Worm (Caenorhabditis elegans) whole organism, midembryonic: ENCODE measurements around the gene srh-297.
"Not testable (repeated sequence)": the region's sequence is repeated elsewhere in the genome, so short reads cannot be mapped to it uniquely, and the experiment has no call there.

Experiments used
- T22C8.4 ChIP-seq: fragments of 200-800 bp; sonication (Bioruptor generic); IDR thresholded peaks from 2 replicates; pipeline ENCODE4 v1.3.6; 2022; ENCODE audit warnings: missing genetic modification characterization, missing compliant biosample characterization
- cog-1 ChIP-seq: sonication (generic microtip); optimal IDR thresholded peaks from 2 replicates; lab custom pipeline; 2016; ENCODE audit warnings: missing genetic modification characterization, missing compliant biosample characterization
- flt-1 ChIP-seq: fragments of 200-800 bp; sonication (Bioruptor generic); IDR thresholded peaks from 2 replicates; pipeline ENCODE4 v1.3.6; 2022; ENCODE audit warnings: missing genetic modification characterization, missing compliant biosample characterization
- klf-2 ChIP-seq: fragments of 200-800 bp; sonication (Bioruptor generic); conservative IDR thresholded peaks from 2 replicates; pipeline ENCODE4 v1.3.6; 2022; ENCODE audit warnings: missing genetic modification reagents, missing genetic modification characterization, missing compliant biosample characterization
- med-1 ChIP-seq: sonication (generic microtip); optimal IDR thresholded peaks from 2 replicates; lab custom pipeline; 2017; ENCODE audit warnings: missing genetic modification characterization, mild to moderate bottlenecking, missing compliant biosample characterization, antibody characterized with exemption, missing genetic modification reagents; ENCODE audit not compliant: insufficient read depth
- ref-1 ChIP-seq: fragments of 200-800 bp; sonication (Bioruptor generic); conservative IDR thresholded peaks from 2 replicates; pipeline ENCODE4 v1.3.6; 2022; ENCODE audit warnings: missing genetic modification reagents, missing genetic modification characterization, missing compliant biosample characterization
- tab-1 ChIP-seq: fragments of 200-800 bp; sonication (Bioruptor generic); IDR thresholded peaks from 2 replicates; pipeline ENCODE4 v1.3.6; 2022; ENCODE audit warnings: missing genetic modification characterization, missing compliant biosample characterization
- ztf-23 ChIP-seq: fragments of 200-800 bp; sonication (Bioruptor generic); IDR thresholded peaks from 2 replicates; pipeline ENCODE4 v1.3.6; 2022; ENCODE audit warnings: missing genetic modification reagents, missing genetic modification characterization, missing compliant biosample characterization
- ztf-29 ChIP-seq: fragments of 200-800 bp; sonication (Bioruptor generic); IDR thresholded peaks from 2 replicates; pipeline ENCODE4 v1.3.6; 2022; ENCODE audit warnings: missing genetic modification reagents, missing genetic modification characterization, missing compliant biosample characterization

Gene srh-297

ce11 chrII:3201242-3201641, 29.1 kb downstream of the srh-297 start, which contains the start of gene sri-48:
Gene sri-48, minus strand, starts transcription at chrII:3201342.
- not testable (repeated sequence) for TF ChIP-seq flt-1 (GFP tag; lab: Robert Waterston, UW); T22C8.4; tab-1 (GFP tag; lab: Robert Waterston, UW)

- no peak for TF ChIP-seq cog-1 (tag; lab: Kevin White, UChicago)
- TF ChIP-seq ztf-23 (GFP tag; lab: Robert Waterston, UW): no peak
- no peak for TF ChIP-seq T22C8.4
- no peak for TF ChIP-seq ref-1
- no peak for TF ChIP-seq ztf-29 (GFP tag; lab: Robert Waterston, UW)
- TF ChIP-seq flt-1 (GFP tag; lab: Robert Waterston, UW): no peak
- no peak for TF ChIP-seq med-1 (GFP tag; lab: Kevin White, UChicago)
- no peak for TF ChIP-seq tab-1 (GFP tag; lab: Robert Waterston, UW)
- TF ChIP-seq klf-2 (GFP tag; lab: Robert Waterston, UW): no peak
Observed at ce11 chrII:3198998-3199397, 31.3 kb downstream of the srh-297 start, which contains the start of gene sri-51. Gene sri-51, minus strand, starts transcription at chrII:3199098.

ce11 chrII:3196966-3197365, 33.4 kb downstream of the srh-297 start, which contains the start of gene gcy-15:
Gene gcy-15, minus strand, starts transcription at chrII:3197066.
- no peak for TF ChIP-seq T22C8.4
- no peak for TF ChIP-seq flt-1 (GFP tag; lab: Robert Waterston, UW)
- TF ChIP-seq cog-1 (tag; lab: Kevin White, UChicago): no peak
- TF ChIP-seq klf-2 (GFP tag; lab: Robert Waterston, UW): no peak
- TF ChIP-seq ztf-23 (GFP tag; lab: Robert Waterston, UW): no peak
- TF ChIP-seq tab-1 (GFP tag; lab: Robert Waterston, UW): no peak
- TF ChIP-seq ref-1: no peak
- no peak for TF ChIP-seq med-1 (GFP tag; lab: Kevin White, UChicago)
- no peak for TF ChIP-seq ztf-29 (GFP tag; lab: Robert Waterston, UW)

ce11 chrII:3195739-3196138, 34.6 kb downstream of the srh-297 start:
- no peak for TF ChIP-seq ref-1
- no peak for TF ChIP-seq T22C8.4
- TF ChIP-seq flt-1 (GFP tag; lab: Robert Waterston, UW): no peak
- no peak for TF ChIP-seq ztf-29 (GFP tag; lab: Robert Waterston, UW)
- TF ChIP-seq klf-2 (GFP tag; lab: Robert Waterston, UW): no peak
- TF ChIP-seq cog-1 (tag; lab: Kevin White, UChicago): no peak
- TF ChIP-seq tab-1 (GFP tag; lab: Robert Waterston, UW): no peak
- TF ChIP-seq ztf-23 (GFP tag; lab: Robert Waterston, UW): no peak
- TF ChIP-seq med-1 (GFP tag; lab: Kevin White, UChicago): no peak

ce11 chrII:3191544-3191943, 38.8 kb downstream of the srh-297 start, which contains the start of gene Y27F2A.9:
Gene Y27F2A.9, minus strand, starts transcription at chrII:3191644.
- not testable (repeated sequence) for TF ChIP-seq ztf-29 (GFP tag; lab: Robert Waterston, UW); tab-1 (GFP tag; lab: Robert Waterston, UW); med-1 (GFP tag; lab: Kevin White, UChicago)

ce11 chrII:3189038-3189437, 41.3 kb downstream of the srh-297 start, which contains the start of gene Y27F2A.11:
Gene Y27F2A.11, plus strand, starts transcription at chrII:3189338.
- TF ChIP-seq tab-1 (GFP tag; lab: Robert Waterston, UW); ztf-23 (GFP tag; lab: Robert Waterston, UW); ref-1: not testable (repeated sequence)

- TF ChIP-seq T22C8.4 (no peak), ztf-23 (GFP tag; lab: Robert Waterston, UW) (no peak), ref-1 (no peak), med-1 (GFP tag; lab: Kevin White, UChicago) (no peak), ztf-29 (GFP tag; lab: Robert Waterston, UW) (no peak), flt-1 (GFP tag; lab: Robert Waterston, UW) (no peak), cog-1 (tag; lab: Kevin White, UChicago) (no peak), klf-2 (GFP tag; lab: Robert Waterston, UW) (no peak), tab-1 (GFP tag; lab: Robert Waterston, UW) (no peak)
Observed at ce11 chrII:3185848-3186247, 44.5 kb downstream of the srh-297 start.

ce11 chrII:3184858-3185257, 45.5 kb downstream of the srh-297 start, which contains the start of gene sri-78:
Gene sri-78, plus strand, starts transcription at chrII:3185158.
- TF ChIP-seq ref-1; med-1 (GFP tag; lab: Kevin White, UChicago); T22C8.4: not testable (repeated sequence)

ce11 chrII:3183300-3183840, 47.0 kb downstream of the srh-297 start, which contains the start of the genes Y27F2A.6 and Y27F2A.8:
Gene Y27F2A.6, minus strand, starts transcription at chrII:3183400.
Gene Y27F2A.8, plus strand, starts transcription at chrII:3183790.
- TF ChIP-seq ref-1; ztf-29 (GFP tag; lab: Robert Waterston, UW); tab-1 (GFP tag; lab: Robert Waterston, UW): not testable (repeated sequence)
